Fruit fly (Drosophila melanogaster) whole organism, embryonic: ENCODE data around the gene CG11597.

ENCODE experiments used
- CG11456 ChIP-seq: fragments of 200-800 bp; sonication (Bioruptor generic); IDR thresholded peaks from 3 replicates; pipeline ENCODE4 v1.3.6; 2022; ENCODE audit warnings: missing biosample characterization, missing genetic modification characterization
- CG11504 ChIP-seq: fragments of 200-800 bp; sonication (Bioruptor generic); optimal IDR thresholded peaks from 3 replicates; lab custom pipeline; 2019; ENCODE audit warnings: missing biosample characterization, mild to moderate bottlenecking, missing genetic modification characterization, moderate library complexity
- CG11560 ChIP-seq: fragments of 200-800 bp; sonication (Bioruptor generic); IDR thresholded peaks from 3 replicates; pipeline ENCODE4 v1.3.6; 2022; ENCODE audit warnings: missing biosample characterization, missing genetic modification characterization
- CG11695 ChIP-seq: fragments of 200-800 bp; sonication (Bioruptor generic); IDR thresholded peaks from 3 replicates; pipeline ENCODE4 v1.3.6; 2022; ENCODE audit warnings: missing biosample characterization, missing genetic modification characterization
- CG14014 ChIP-seq: fragments of 200-800 bp; sonication (Bioruptor generic); IDR thresholded peaks from 2 replicates; pipeline ENCODE4 v1.3.6; 2022; ENCODE audit warnings: missing biosample characterization, missing genetic modification characterization
- CG14050 ChIP-seq: fragments of 200-800 bp; sonication (Bioruptor generic); IDR thresholded peaks from 3 replicates; pipeline ENCODE4 v1.3.6; 2022; ENCODE audit warnings: missing biosample characterization, missing genetic modification characterization
- CG14441 ChIP-seq: fragments of 200-800 bp; sonication (Bioruptor generic); IDR thresholded peaks from 2 replicates; pipeline ENCODE4 v1.3.6; 2022; ENCODE audit warnings: missing biosample characterization, missing genetic modification characterization
- CG14860 ChIP-seq: fragments of 200-800 bp; sonication (Bioruptor generic); IDR thresholded peaks from 3 replicates; pipeline ENCODE4 v1.3.6; 2022; ENCODE audit warnings: missing biosample characterization, missing genetic modification characterization; ENCODE audit not compliant: partially characterized antibody
- CG14965 ChIP-seq: fragments of 200-800 bp; sonication (Bioruptor generic); optimal IDR thresholded peaks from 2 replicates; lab custom pipeline; 2016; ENCODE audit warnings: missing biosample characterization, missing genetic modification characterization, borderline replicate concordance
- CG1529 ChIP-seq: fragments of 200-800 bp; sonication (Bioruptor generic); optimal IDR thresholded peaks from 3 replicates; lab custom pipeline; 2018; ENCODE audit warnings: missing biosample characterization, missing genetic modification characterization
- CG3065 ChIP-seq: fragments of 200-800 bp; sonication (Bioruptor generic); optimal IDR thresholded peaks from 2 replicates; lab custom pipeline; 2016; ENCODE audit warnings: missing biosample characterization, missing genetic modification characterization
- CG3995 ChIP-seq: fragments of 200-800 bp; sonication (Bioruptor generic); optimal IDR thresholded peaks from 3 replicates; lab custom pipeline; 2016; ENCODE audit warnings: missing biosample characterization, missing genetic modification characterization
- CG4282 ChIP-seq: fragments of 200-800 bp; sonication (Bioruptor generic); optimal IDR thresholded peaks from 2 replicates; lab custom pipeline; 2016; ENCODE audit warnings: missing biosample characterization, missing genetic modification characterization
- CG6765 ChIP-seq: fragments of 200-800 bp; sonication (Bioruptor generic); optimal IDR thresholded peaks from 3 replicates; lab custom pipeline; 2017; ENCODE audit warnings: missing biosample characterization, mild to moderate bottlenecking, missing genetic modification characterization
- CG6791 ChIP-seq: fragments of 200-800 bp; sonication (Bioruptor generic); IDR thresholded peaks from 3 replicates; pipeline ENCODE4 v1.3.6; 2022; ENCODE audit warnings: missing biosample characterization, missing genetic modification characterization; ENCODE audit not compliant: partially characterized antibody
- CG7839 ChIP-seq: fragments of 200-800 bp; sonication (Bioruptor generic); optimal IDR thresholded peaks from 3 replicates; lab custom pipeline; 2018; ENCODE audit warnings: missing biosample characterization, mild to moderate bottlenecking, missing genetic modification characterization, moderate library complexity
- CG9876 ChIP-seq: fragments of 200-800 bp; sonication (Bioruptor generic); optimal IDR thresholded peaks from 2 replicates; lab custom pipeline; 2016; ENCODE audit warnings: missing biosample characterization, missing genetic modification characterization
- CkIIα-i1 ChIP-seq: fragments of 200-800 bp; sonication (Bioruptor generic); IDR thresholded peaks from 2 replicates; pipeline ENCODE4 v1.3.6; 2022; ENCODE audit warnings: missing biosample characterization, missing genetic modification characterization
- D19B ChIP-seq: fragments of 200-800 bp; sonication (Bioruptor generic); optimal IDR thresholded peaks from 2 replicates; lab custom pipeline; 2017; ENCODE audit warnings: missing biosample characterization, mild to moderate bottlenecking, missing genetic modification characterization
- Deaf1 ChIP-seq: fragments of 200-800 bp; optimal IDR thresholded peaks from 3 replicates; lab custom pipeline; 2019; ENCODE audit warnings: missing biosample characterization, mild to moderate bottlenecking, missing genetic modification characterization, moderate library complexity
- Dref ChIP-seq: fragments of 200-800 bp; sonication (Bioruptor generic); IDR thresholded peaks from 2 replicates; pipeline ENCODE4 v1.3.6; 2022; ENCODE audit warnings: missing biosample characterization, missing genetic modification characterization
- Drgx ChIP-seq: fragments of 200-800 bp; sonication (Bioruptor generic); IDR thresholded peaks from 2 replicates; pipeline ENCODE4 v1.3.6; 2022; ENCODE audit warnings: missing biosample characterization, missing genetic modification characterization
- HHEX ChIP-seq: fragments of 200-800 bp; sonication (Bioruptor generic); optimal IDR thresholded peaks from 3 replicates; lab custom pipeline; 2017; ENCODE audit warnings: missing biosample characterization, mild to moderate bottlenecking, missing genetic modification characterization, missing genetic modification reagents
- MBD-R2 ChIP-seq: fragments of 200-800 bp; sonication (Bioruptor generic); IDR thresholded peaks from 2 replicates; pipeline ENCODE4 v1.3.6; 2022; ENCODE audit warnings: missing biosample characterization, missing genetic modification characterization
- Scr ChIP-seq: fragments of 200-800 bp; sonication (Bioruptor generic); IDR thresholded peaks from 2 replicates; pipeline ENCODE4 v1.3.6; 2022; ENCODE audit warnings: missing biosample characterization, missing genetic modification characterization; ENCODE audit not compliant: partially characterized antibody
- Sox100B ChIP-seq: fragments of 200-800 bp; sonication (Bioruptor generic); optimal IDR thresholded peaks from 3 replicates; lab custom pipeline; 2018; ENCODE audit warnings: missing biosample characterization, mild to moderate bottlenecking, missing genetic modification characterization
- ase ChIP-seq: fragments of 200-800 bp; sonication (Bioruptor generic); IDR thresholded peaks from 3 replicates; pipeline ENCODE4 v1.3.6; 2022; ENCODE audit warnings: missing biosample characterization, missing genetic modification characterization
- az2 ChIP-seq: fragments of 200-800 bp; sonication (Bioruptor generic); optimal IDR thresholded peaks from 3 replicates; lab custom pipeline; 2016; ENCODE audit warnings: missing biosample characterization, missing genetic modification characterization
- bab2 ChIP-seq: fragments of 200-800 bp; sonication (Bioruptor generic); optimal IDR thresholded peaks from 2 replicates; lab custom pipeline; 2016; ENCODE audit warnings: missing biosample characterization, missing genetic modification characterization
- caup ChIP-seq: fragments of 200-800 bp; sonication (Bioruptor generic); optimal IDR thresholded peaks from 3 replicates; lab custom pipeline; 2017; ENCODE audit warnings: missing biosample characterization, mild to moderate bottlenecking, missing genetic modification characterization, moderate library complexity; ENCODE audit not compliant: severe bottlenecking
- dimm ChIP-seq: fragments of 200-800 bp; sonication (Bioruptor generic); IDR thresholded peaks from 2 replicates; pipeline ENCODE4 v1.3.6; 2022; ENCODE audit warnings: missing biosample characterization, missing genetic modification characterization
- eyg ChIP-seq: fragments of 200-800 bp; sonication (Bioruptor generic); optimal IDR thresholded peaks from 3 replicates; lab custom pipeline; 2016; ENCODE audit warnings: missing biosample characterization, missing genetic modification characterization
- gfzf ChIP-seq: fragments of 200-800 bp; sonication (Bioruptor generic); optimal IDR thresholded peaks from 2 replicates; lab custom pipeline; 2016; ENCODE audit warnings: missing biosample characterization, mild to moderate bottlenecking, missing genetic modification characterization, moderate library complexity
- hb ChIP-seq: fragments of 200-800 bp; sonication (Bioruptor generic); IDR thresholded peaks from 3 replicates; pipeline ENCODE4 v1.3.6; 2022; ENCODE audit warnings: missing biosample characterization, missing genetic modification characterization; ENCODE audit not compliant: partially characterized antibody
- hbn ChIP-seq: fragments of 200-800 bp; sonication (Bioruptor generic); IDR thresholded peaks from 2 replicates; pipeline ENCODE4 v1.3.6; 2022; ENCODE audit warnings: missing biosample characterization, missing genetic modification characterization; ENCODE audit not compliant: partially characterized antibody
- inv ChIP-seq: fragments of 200-800 bp; sonication (Bioruptor generic); IDR thresholded peaks from 2 replicates; pipeline ENCODE4 v1.3.6; 2022; ENCODE audit warnings: missing biosample characterization, missing genetic modification characterization; ENCODE audit not compliant: partially characterized antibody
- kay ChIP-seq: fragments of 200-800 bp; sonication (Bioruptor generic); optimal IDR thresholded peaks from 2 replicates; lab custom pipeline; 2016; ENCODE audit warnings: missing biosample characterization, missing genetic modification characterization
- oc ChIP-seq: fragments of 200-800 bp; sonication (Bioruptor generic); optimal IDR thresholded peaks from 2 replicates; lab custom pipeline; 2018; ENCODE audit warnings: missing biosample characterization, mild to moderate bottlenecking, missing genetic modification characterization, moderate library complexity
- pros ChIP-seq: fragments of 200-800 bp; sonication (Bioruptor generic); optimal IDR thresholded peaks from 3 replicates; lab custom pipeline; 2019; ENCODE audit warnings: missing biosample characterization, mild to moderate bottlenecking, missing genetic modification characterization, moderate library complexity
- sc ChIP-seq, 3 experiments: fragments of >200 bp in 2 of 3; fragments of 200-800 bp in 1 of 3; sonication (Bioruptor generic) in 1 of 3; optimal IDR thresholded peaks; 2 replicates in 2 of 3; 3 replicates in 1 of 3; lab custom pipeline; 2017; ENCODE audit warnings: mild to moderate bottlenecking in 1 of 3, missing biosample characterization in 1 of 3, missing genetic modification characterization in 1 of 3, missing genetic modification reagents in 1 of 3
- seq ChIP-seq: fragments of 200-800 bp; sonication (Bioruptor generic); IDR thresholded peaks from 2 replicates; pipeline ENCODE4 v1.3.6; 2022; ENCODE audit warnings: missing biosample characterization, missing genetic modification characterization
- slbo ChIP-seq: fragments of 200-800 bp; sonication (Bioruptor generic); IDR thresholded peaks from 2 replicates; pipeline ENCODE4 v1.3.6; 2022; ENCODE audit warnings: missing biosample characterization, missing genetic modification characterization

CG11597 gene

dm6 chr3L:11801622-11802021 is 20.5 kb downstream of the CG11597 start (continued):
- TF ChIP-seq CG3065 (GFP tag; lab: Kevin White, UChicago): no peak
- no peak for TF ChIP-seq CG4282 (GFP tag; lab: Kevin White, UChicago)
- no peak for TF ChIP-seq pros (GFP tag; lab: Kevin White, UChicago)
- TF ChIP-seq hb (GFP tag; lab: Robert Waterston, UW): 0 out of 3 replicates have a peak, but pooled peaks have one; percentile 15
- no peak for TF ChIP-seq seq
- TF ChIP-seq Scr: peak; percentile 39; the same call in 1 of the 2 replicates
- no peak for TF ChIP-seq HHEX (GFP tag; lab: Kevin White, UChicago)
- no peak for TF ChIP-seq CG9876 (GFP tag; lab: Kevin White, UChicago)
- TF ChIP-seq eyg (GFP tag; lab: Kevin White, UChicago): no peak
- no peak for TF ChIP-seq CkIIα-i1 (GFP tag; lab: Robert Waterston, UW)
- TF ChIP-seq bab2 (GFP tag; lab: Kevin White, UChicago): no peak
- TF ChIP-seq ase: no peak
- TF ChIP-seq Dref (GFP tag; lab: Robert Waterston, UW): no peak
- no peak for TF ChIP-seq dimm
- no peak for TF ChIP-seq gfzf (GFP tag; lab: Kevin White, UChicago)
- no peak for TF ChIP-seq CG11560 (tag; lab: Robert Waterston, UW)
- TF ChIP-seq CG11695 (GFP tag; lab: Robert Waterston, UW): no peak
- TF ChIP-seq CG14860 (GFP tag; lab: Robert Waterston, UW): peak; percentile 62; the same call in 2 of the 3 replicates
- TF ChIP-seq kay (GFP tag; lab: Kevin White, UChicago): no peak
- TF ChIP-seq MBD-R2 (GFP tag; lab: Robert Waterston, UW): no peak
- no peak for TF ChIP-seq hbn
- TF ChIP-seq CG14965 (GFP tag; lab: Kevin White, UChicago): no peak
- peak; percentile 33; the same call in 1 of the 3 replicates for TF ChIP-seq CG6791 (GFP tag; lab: Robert Waterston, UW)
- TF ChIP-seq CG3995: no peak
- no peak for TF ChIP-seq CG14050 (GFP tag; lab: Robert Waterston, UW)
- no peak for TF ChIP-seq CG6765
- peak; percentile 56 for TF ChIP-seq D19B (GFP tag; lab: Kevin White, UChicago)
- TF ChIP-seq caup: no peak
- TF ChIP-seq CG1529: no peak
- TF ChIP-seq Deaf1 (tag; lab: Kevin White, UChicago): no peak
- TF ChIP-seq sc (optimal IDR thresholded peaks at IDR 0.05; lab: Kevin White, UChicago): no peak
- TF ChIP-seq sc (GFP tag; optimal IDR thresholded peaks at IDR 0.05; lab: Kevin White, UChicago): no peak
- TF ChIP-seq Drgx (GFP tag; lab: Robert Waterston, UW): no peak
- TF ChIP-seq CG14441 (GFP tag; lab: Robert Waterston, UW): no peak
- TF ChIP-seq CG7839: no peak
- TF ChIP-seq CG11504: no peak
- no peak for TF ChIP-seq oc (tag; lab: Kevin White, UChicago)
- no peak for TF ChIP-seq az2 (GFP tag; lab: Kevin White, UChicago)
- TF ChIP-seq Sox100B (GFP tag; lab: Kevin White, UChicago): no peak
- no peak for TF ChIP-seq CG14014 (GFP tag; lab: Robert Waterston, UW)
- peak; percentile 20; the same call in 1 of the 2 replicates for TF ChIP-seq inv (GFP tag; lab: Robert Waterston, UW)
- TF ChIP-seq CG11456 (GFP tag; lab: Robert Waterston, UW): no peak
- TF ChIP-seq slbo (GFP tag; lab: Robert Waterston, UW): no peak
